Fruit fly (Drosophila melanogaster) whole organism, wandering third instar larva: ENCODE results near the gene shf.

Experiments
- CG9705 ChIP-seq: fragments of 200-800 bp; sonication (Bioruptor generic); optimal IDR thresholded peaks from 2 replicates; lab custom pipeline; 2018; ENCODE audit warnings: missing biosample characterization, mild to moderate bottlenecking, missing genetic modification characterization
- Dfd ChIP-seq: fragments of >200 bp; optimal IDR thresholded peaks from 2 replicates; lab custom pipeline; 2017; ENCODE audit warnings: missing biosample characterization, missing genetic modification characterization
- Dif ChIP-seq: fragments of 200-275, 200-300 bp; sonication (Bioruptor generic); optimal IDR thresholded peaks from 2 replicates; lab custom pipeline; 2018; ENCODE audit warnings: missing biosample characterization, missing genetic modification characterization; ENCODE audit not compliant: partially characterized antibody
- Hr78 ChIP-seq: fragments of >200 bp; optimal IDR thresholded peaks from 2 replicates; lab custom pipeline; 2017; ENCODE audit warnings: missing biosample characterization, missing genetic modification characterization
- Hr83 ChIP-seq: fragments of 200-300 bp; sonication (Bioruptor generic); optimal IDR thresholded peaks from 2 replicates; lab custom pipeline; 2016; ENCODE audit warnings: missing biosample characterization, mild to moderate bottlenecking, missing genetic modification characterization, moderate library complexity; ENCODE audit not compliant: poor library complexity, severe bottlenecking
- Mio ChIP-seq: sonication (Bioruptor generic); optimal IDR thresholded peaks from 2 replicates; lab custom pipeline; 2016; ENCODE audit warnings: missing biosample characterization, missing genetic modification characterization
- OdsH ChIP-seq: fragments of 200-800 bp; sonication (Bioruptor generic); optimal IDR thresholded peaks from 2 replicates; lab custom pipeline; 2016; ENCODE audit warnings: missing biosample characterization, mild to moderate bottlenecking, missing genetic modification characterization
- Rel ChIP-seq, 2 experiments: fragments of 200-800 bp; sonication (Bioruptor generic) in 1 of 2; optimal IDR thresholded peaks; 2 replicates in 1 of 2; 3 replicates in 1 of 2; lab custom pipeline; 2016 to 2019; ENCODE audit warnings: mild to moderate bottlenecking in 2 of 2, missing biosample characterization in 2 of 2, missing genetic modification characterization in 2 of 2, moderate library complexity in 1 of 2
- Sp1 ChIP-seq: fragments of 200-800 bp; sonication (Bioruptor generic); optimal IDR thresholded peaks from 3 replicates; lab custom pipeline; 2019; ENCODE audit warnings: missing biosample characterization, mild to moderate bottlenecking, missing genetic modification characterization, moderate library complexity
- br ChIP-seq: fragments of 200-800 bp; sonication (Bioruptor generic); optimal IDR thresholded peaks from 2 replicates; lab custom pipeline; 2016; ENCODE audit warnings: missing biosample characterization, missing genetic modification characterization
- dsf ChIP-seq: sonication (Bioruptor generic); optimal IDR thresholded peaks from 2 replicates; lab custom pipeline; 2016; ENCODE audit warnings: missing biosample characterization, missing genetic modification characterization, borderline replicate concordance
- h ChIP-seq: fragments of 200-800 bp; sonication (Bioruptor generic); optimal IDR thresholded peaks from 3 replicates; lab custom pipeline; 2016; ENCODE audit warnings: missing biosample characterization, mild to moderate bottlenecking, missing genetic modification characterization
- lola ChIP-seq: fragments of >200 bp; optimal IDR thresholded peaks from 2 replicates; lab custom pipeline; 2017; ENCODE audit warnings: missing biosample characterization, missing genetic modification characterization
- pan ChIP-seq: fragments of >200 bp; optimal IDR thresholded peaks from 2 replicates; lab custom pipeline; 2017
- psq ChIP-seq: fragments of 200-800 bp; sonication (Bioruptor generic); optimal IDR thresholded peaks from 3 replicates; lab custom pipeline; 2017; ENCODE audit warnings: missing biosample characterization, mild to moderate bottlenecking, missing genetic modification characterization, moderate library complexity
- rgr ChIP-seq: fragments of 200-800 bp; sonication (Bioruptor generic); optimal IDR thresholded peaks from 3 replicates; lab custom pipeline; 2016; ENCODE audit warnings: missing biosample characterization, mild to moderate bottlenecking, missing genetic modification characterization
- sage ChIP-seq: fragments of 200-800 bp; sonication (Bioruptor generic); optimal IDR thresholded peaks from 2 replicates; lab custom pipeline; 2016; ENCODE audit warnings: missing biosample characterization, mild to moderate bottlenecking, missing genetic modification characterization
- sv ChIP-seq: fragments of 200-800 bp; sonication (Bioruptor generic); optimal IDR thresholded peaks from 3 replicates; lab custom pipeline; 2016; ENCODE audit warnings: missing biosample characterization, missing genetic modification characterization
- tai ChIP-seq: sonication (Bioruptor generic); optimal IDR thresholded peaks from 2 replicates; lab custom pipeline; 2016; ENCODE audit warnings: missing biosample characterization, missing genetic modification characterization
- usp ChIP-seq: fragments of >200 bp; optimal IDR thresholded peaks from 2 replicates; lab custom pipeline; 2017; ENCODE audit warnings: missing biosample characterization, missing genetic modification characterization
- woc ChIP-seq: sonication (Bioruptor generic); optimal IDR thresholded peaks from 2 replicates; lab custom pipeline; 2016; ENCODE audit warnings: missing biosample characterization, mild to moderate bottlenecking, missing genetic modification characterization

The shf gene

dm6 chrX:6739936-6740668 lies 39.4 kb downstream of the shf start, which contains the start of gene CG3168:
CG3168 (minus strand) TSS chrX:6739986.
- TF ChIP-seq Dif = no peak
- peak; percentile 93 for TF ChIP-seq Dfd (GFP tag; lab: Kevin White, UChicago)
- no peak for TF ChIP-seq Rel (GFP tag; optimal IDR thresholded peaks at IDR 0.05; lab: Kevin White, UChicago)
- no peak for TF ChIP-seq Rel (tag; optimal IDR thresholded peaks at IDR 0.05; lab: Kevin White, UChicago)
- no peak for TF ChIP-seq h

dm6 chrX:6733291-6734042 lies 46.0 kb downstream of the shf start:
- no peak for TF ChIP-seq sv (GFP tag; lab: Kevin White, UChicago)
- no peak for TF ChIP-seq woc (GFP tag; lab: Kevin White, UChicago)
- no peak for TF ChIP-seq Hr78 (GFP tag; lab: Kevin White, UChicago)
- TF ChIP-seq tai (GFP tag; lab: Kevin White, UChicago) = no peak
- TF ChIP-seq pan (lab: Kevin White, UChicago) = peak; percentile 29
- TF ChIP-seq h = peak; percentile 16
- no peak for TF ChIP-seq usp (GFP tag; lab: Kevin White, UChicago)
- peak; percentile 39 for TF ChIP-seq Hr83 (GFP tag; lab: Kevin White, UChicago)
- no peak for TF ChIP-seq sage
- no peak for TF ChIP-seq lola (GFP tag; lab: Kevin White, UChicago)
- TF ChIP-seq CG9705 (GFP tag; lab: Kevin White, UChicago) = no peak
- TF ChIP-seq, all 38 proteins: peak for 3

dm6 chrX:6730600-6731259 lies 48.7 kb downstream of the shf start:
- TF ChIP-seq OdsH (no peak), Sp1 (GFP tag; lab: Kevin White, UChicago) (peak; percentile 8)
- TF ChIP-seq, all 38 proteins: peak for 1

- TF ChIP-seq psq (GFP tag; lab: Kevin White, UChicago) (no peak), br (GFP tag; lab: Kevin White, UChicago) (no peak), tai (GFP tag; lab: Kevin White, UChicago) (no peak), CG9705 (GFP tag; lab: Kevin White, UChicago) (no peak), lola (GFP tag; lab: Kevin White, UChicago) (no peak), rgr (GFP tag; lab: Kevin White, UChicago) (no peak)
Observed at dm6 chrX:6728597-6729158, 50.8 kb downstream of the shf start.

- TF ChIP-seq Dfd (GFP tag; lab: Kevin White, UChicago) = peak; percentile 64
- TF ChIP-seq dsf (GFP tag; lab: Kevin White, UChicago) = no peak
- TF ChIP-seq Rel (GFP tag; optimal IDR thresholded peaks at IDR 0.05; lab: Kevin White, UChicago) = no peak
- peak; percentile 1 for TF ChIP-seq Rel (tag; optimal IDR thresholded peaks at IDR 0.05; lab: Kevin White, UChicago)
- TF ChIP-seq, all 38 proteins: peak for 2
Observed at dm6 chrX:6726758-6727490, 52.5 kb downstream of the shf start.

dm6 chrX:6724904-6725505 lies 54.5 kb downstream of the shf start:
- TF ChIP-seq sv (GFP tag; lab: Kevin White, UChicago) (no peak), psq (GFP tag; lab: Kevin White, UChicago) (no peak), pan (lab: Kevin White, UChicago) (no peak), Mio (GFP tag; lab: Kevin White, UChicago) (no peak), Dif (peak; percentile 64)
